Worm (Caenorhabditis elegans) whole organism, late embryonic: Measurements from ENCODE around the gene aass-1.

Source experiments
- ahr-1 ChIP-seq: sonication (generic microtip); optimal IDR thresholded peaks from 2 replicates; lab custom pipeline; 2016; ENCODE audit warnings: missing genetic modification characterization, missing compliant biosample characterization
- ama-1 ChIP-seq: fragments of 150-350 bp; optimal IDR thresholded peaks from 2 replicates; lab custom pipeline; 2014
- ceh-30 ChIP-seq: fragments of 150-350 bp; optimal IDR thresholded peaks from 2 replicates; lab custom pipeline; 2014; ENCODE audit warnings: missing biosample characterization, missing genetic modification characterization
- dve-1 ChIP-seq: sonication (generic microtip); optimal IDR thresholded peaks from 2 replicates; lab custom pipeline; 2017; ENCODE audit warnings: antibody characterized with exemption, mild to moderate bottlenecking, missing genetic modification characterization, missing compliant biosample characterization
- elt-2 ChIP-seq: sonication (generic microtip); optimal IDR thresholded peaks from 2 replicates; lab custom pipeline; 2016; ENCODE audit warnings: missing genetic modification reagents, missing genetic modification characterization, missing compliant biosample characterization
- odd-2 ChIP-seq: sonication (generic microtip); optimal IDR thresholded peaks from 2 replicates; lab custom pipeline; 2017; ENCODE audit warnings: antibody characterized with exemption, mild to moderate bottlenecking, missing genetic modification characterization, missing compliant biosample characterization
- sox-4 ChIP-seq: sonication (generic microtip); optimal IDR thresholded peaks from 2 replicates; lab custom pipeline; 2017; ENCODE audit warnings: mild to moderate bottlenecking, missing genetic modification characterization, inconsistent platforms, missing compliant biosample characterization
- syd-9 ChIP-seq: sonication (generic microtip); optimal IDR thresholded peaks from 2 replicates; lab custom pipeline; 2016; ENCODE audit warnings: mild to moderate bottlenecking, missing genetic modification characterization, moderate library complexity, missing compliant biosample characterization
- unc-55 ChIP-seq: sonication (generic microtip); optimal IDR thresholded peaks from 2 replicates; lab custom pipeline; 2017; ENCODE audit warnings: missing biosample characterization, missing genetic modification reagents, missing genetic modification characterization
- unc-86 ChIP-seq: sonication (generic microtip); optimal IDR thresholded peaks from 2 replicates; lab custom pipeline; 2016; ENCODE audit warnings: missing genetic modification characterization, missing compliant biosample characterization

DNA sequence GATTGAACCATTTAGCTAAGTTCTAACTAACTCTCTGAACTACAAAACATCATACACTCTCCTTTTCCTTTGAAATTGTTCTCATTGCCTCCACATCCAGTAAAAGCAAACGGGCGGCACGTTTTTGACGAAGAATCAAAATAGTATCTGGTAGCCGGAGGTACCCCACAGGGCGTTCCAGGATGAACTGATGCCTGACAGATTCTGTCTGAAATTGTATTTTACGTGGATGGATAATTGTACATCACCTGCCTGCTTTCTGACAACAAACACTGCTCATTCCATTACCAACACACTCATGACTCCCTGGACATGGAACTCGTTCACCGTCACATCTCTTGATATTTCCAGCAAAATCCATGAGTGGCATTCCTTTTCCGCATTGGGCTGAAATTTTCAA is 45.4 kb downstream of the aass-1 start:
- TF ChIP-seq elt-2 (tag; lab: Kevin White, UChicago) (no peak), ama-1 (lab: Kevin White, UChicago) (no peak), ceh-30 (no peak), syd-9 (no peak), dve-1 (no peak), ahr-1 (tag; lab: Kevin White, UChicago) (no peak), unc-86 (tag; lab: Kevin White, UChicago) (no peak), unc-55 (GFP tag; lab: Kevin White, UChicago) (no peak), sox-4 (tag; lab: Kevin White, UChicago) (no peak), odd-2 (tag; lab: Kevin White, UChicago) (no peak)
